Worm (Caenorhabditis elegans) whole organism, L1 larva: Measurements from ENCODE around the gene W03G11.3.

Experiments used
- lin-13 ChIP-seq: fragments of 150-350 bp; optimal IDR thresholded peaks from 2 replicates; lab custom pipeline; 2014; ENCODE audit warnings: missing biosample characterization, missing genetic modification reagents, missing genetic modification characterization
- mdl-1 ChIP-seq, 2 experiments: fragments of 150-350 bp; optimal IDR thresholded peaks; 2 replicates each; lab custom pipeline; 2014 to 2017; ENCODE audit warnings: missing biosample characterization in 2 of 2, missing genetic modification characterization in 2 of 2, inconsistent platforms in 1 of 2

DNA sequence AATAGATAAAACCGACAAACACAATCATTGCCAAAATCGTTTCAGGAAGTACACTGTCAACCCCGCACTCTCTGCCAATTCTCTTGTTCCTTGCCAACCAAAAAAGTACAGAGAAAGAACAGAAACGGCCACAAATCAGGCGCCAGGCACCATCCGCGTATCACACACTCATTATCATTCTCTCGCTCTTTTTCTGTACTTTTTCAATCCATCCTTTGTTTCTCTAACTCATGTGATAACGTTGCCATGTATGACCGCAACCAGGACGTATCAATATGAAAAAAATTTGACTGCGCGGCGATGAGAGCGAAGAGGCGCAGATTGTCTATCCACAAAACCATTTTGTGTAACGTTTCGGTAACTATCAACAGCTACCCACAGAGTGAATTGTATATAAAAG lies 1.0 kb upstream of the W03G11.3 start, which contains the start of gene col-181:
- TF ChIP-seq lin-13 (GFP tag; lab: Kevin White, UChicago) (no peak), mdl-1 (tag; optimal IDR thresholded peaks at IDR 0.05; lab: Kevin White, UChicago) (no peak)
